Worm (Caenorhabditis elegans): Measurements from ENCODE around the gene M02G9.4.

- no peak for TF ChIP-seq ztf-29 (GFP tag; IDR thresholded peaks at IDR 0.05)
- TF ChIP-seq cog-1 (tag; optimal IDR thresholded peaks at IDR 0.05), result no peak
- no peak for TF ChIP-seq flt-1 (GFP tag; IDR thresholded peaks at IDR 0.05)
- no peak for TF ChIP-seq med-1 (GFP tag; optimal IDR thresholded peaks at IDR 0.05; ENCODE audit: insufficient read depth)
- no peak for TF ChIP-seq T22C8.4 (GFP tag; IDR thresholded peaks at IDR 0.05)
- no peak for TF ChIP-seq tab-1 (GFP tag; IDR thresholded peaks at IDR 0.05)
- no peak for TF ChIP-seq klf-2 (GFP tag; conservative IDR thresholded peaks at IDR 0.05)
- no peak for TF ChIP-seq ref-1 (GFP tag; conservative IDR thresholded peaks at IDR 0.05)
- TF ChIP-seq ztf-23 (GFP tag; IDR thresholded peaks at IDR 0.05), result no peak
Observed at ce11 chrII:10311973-10312372, 5.1 kb upstream of the M02G9.4 start, which contains the start of gene srlf-34.
